Fruit fly (Drosophila melanogaster) whole organism, embryonic: Measurements from ENCODE around the gene Trxr1.

Experiments
- Atf6 ChIP-seq: fragments of 200-800 bp; sonication (Bioruptor generic); IDR thresholded peaks from 2 replicates; pipeline ENCODE4 v1.3.6; 2022; ENCODE audit warnings: missing biosample characterization, missing genetic modification characterization
- CG12104 ChIP-seq: fragments of 200-800 bp; sonication (Bioruptor generic); optimal IDR thresholded peaks from 3 replicates; lab custom pipeline; 2016; ENCODE audit warnings: missing biosample characterization, missing genetic modification characterization
- CG4328 ChIP-seq: fragments of 200-800 bp; sonication (Bioruptor generic); optimal IDR thresholded peaks from 3 replicates; lab custom pipeline; 2017; ENCODE audit warnings: missing biosample characterization, missing genetic modification reagents, missing genetic modification characterization
- CG9817 ChIP-seq: fragments of 200-800 bp; sonication (Bioruptor generic); optimal IDR thresholded peaks from 2 replicates; lab custom pipeline; 2018; ENCODE audit warnings: missing biosample characterization, mild to moderate bottlenecking, missing genetic modification characterization, moderate library complexity
- Dbx ChIP-seq: fragments of 200-800 bp; sonication (Bioruptor generic); IDR thresholded peaks from 3 replicates; pipeline ENCODE4 v1.3.6; 2022; ENCODE audit warnings: missing biosample characterization, missing genetic modification characterization
- Dek ChIP-seq: fragments of 200-800 bp; sonication (Bioruptor generic); optimal IDR thresholded peaks from 3 replicates; lab custom pipeline; 2019; ENCODE audit warnings: missing biosample characterization, mild to moderate bottlenecking, missing genetic modification characterization, moderate library complexity
- Med ChIP-seq: fragments of 200-800 bp; sonication (Bioruptor generic); peaks from one replicate; lab custom pipeline; 2016; ENCODE audit warnings: missing biosample characterization, missing genetic modification characterization, mild to moderate bottlenecking, inconsistent platforms, moderate library complexity
- Optix ChIP-seq: fragments of 200-800 bp; sonication (Bioruptor generic); IDR thresholded peaks from 3 replicates; pipeline ENCODE4 v1.3.6; 2022; ENCODE audit warnings: missing biosample characterization, missing genetic modification characterization
- Sin3A ChIP-seq: fragments of >200 bp; optimal IDR thresholded peaks from 2 replicates; lab custom pipeline; 2018
- caup ChIP-seq: fragments of 200-800 bp; sonication (Bioruptor generic); optimal IDR thresholded peaks from 3 replicates; lab custom pipeline; 2017; ENCODE audit warnings: missing biosample characterization, mild to moderate bottlenecking, missing genetic modification characterization, moderate library complexity; ENCODE audit not compliant: severe bottlenecking
- insv ChIP-seq, 2 experiments: fragments of 200-800 bp; sonication (Bioruptor generic); optimal IDR thresholded peaks; 3 replicates each; lab custom pipeline; 2016 to 2018; ENCODE audit warnings: missing biosample characterization in 2 of 2, missing genetic modification characterization in 2 of 2
- lola ChIP-seq, 3 experiments: fragments of >200 bp in 2 of 3; fragments of 200-800 bp in 1 of 3; sonication (Bioruptor generic) in 1 of 3; optimal IDR thresholded peaks; 2 replicates each; lab custom pipeline; 2017 to 2019; ENCODE audit warnings: missing biosample characterization in 3 of 3, missing genetic modification characterization in 3 of 3, mild to moderate bottlenecking in 1 of 3, moderate library complexity in 1 of 3
- sens-2 ChIP-seq: fragments of 200-800 bp; sonication (Bioruptor generic); IDR thresholded peaks from 2 replicates; pipeline ENCODE4 v1.3.6; 2022; ENCODE audit warnings: missing biosample characterization, missing genetic modification characterization
- tap ChIP-seq: fragments of 200-800 bp; optimal IDR thresholded peaks from 3 replicates; lab custom pipeline; 2019; ENCODE audit warnings: missing biosample characterization, mild to moderate bottlenecking, missing genetic modification characterization, moderate library complexity

DNA sequence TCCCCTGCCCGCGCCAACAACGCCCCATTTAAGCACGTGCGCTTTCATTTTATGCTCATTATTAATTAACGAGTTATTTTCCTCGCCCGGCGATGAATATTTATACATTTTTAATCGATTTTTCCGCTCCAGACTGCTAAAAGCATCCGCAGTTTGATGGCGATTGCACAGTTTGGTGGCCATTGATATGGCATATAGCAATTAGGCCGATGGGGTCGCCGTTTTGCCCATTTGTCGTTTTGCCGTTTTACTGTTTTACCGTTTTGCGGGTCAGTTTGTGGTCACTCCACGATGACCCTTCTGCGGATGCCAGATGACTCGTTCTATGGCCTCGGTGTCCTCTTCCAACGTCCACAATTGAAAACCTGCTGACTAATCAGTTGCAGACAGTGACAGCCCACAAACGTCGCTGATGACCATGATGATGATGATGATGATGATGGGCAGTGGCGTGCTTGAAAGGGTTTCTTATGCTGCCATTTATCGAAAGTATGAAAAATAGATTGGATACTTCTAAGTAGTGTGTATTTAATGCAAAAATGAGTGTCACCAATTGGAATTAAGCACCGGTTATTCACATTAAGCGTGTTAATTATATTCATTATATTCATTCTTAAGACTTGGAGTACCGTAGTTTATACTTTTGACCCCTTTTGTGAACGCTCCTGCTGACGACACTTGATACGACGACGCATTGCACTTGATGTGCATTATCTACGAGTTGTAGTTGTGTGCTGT is 30.4 kb upstream of the Trxr1 start:
- TF ChIP-seq insv (GFP tag; optimal IDR thresholded peaks at IDR 0.05; lab: Kevin White, UChicago) (no peak), CG4328 (GFP tag; lab: Kevin White, UChicago) (no peak), caup (no peak), tap (tag; lab: Kevin White, UChicago) (no peak), lola (GFP tag; optimal IDR thresholded peaks at IDR 0.05; lab: Kevin White, UChicago) (peak in 1 of 3 experiments; percentile 18), sens-2 (GFP tag; lab: Robert Waterston, UW) (no peak), Sin3A (lab: Kevin White, UChicago) (no peak), CG12104 (GFP tag; lab: Kevin White, UChicago) (no peak), Atf6 (no peak), CG9817 (tag; lab: Kevin White, UChicago) (no peak), Med (GFP tag; lab: Kevin White, UChicago) (no peak), Dbx (GFP tag; lab: Robert Waterston, UW) (no peak), Dek (tag; lab: Kevin White, UChicago) (no peak), Optix (GFP tag; lab: Robert Waterston, UW) (no peak)
